Worm (Caenorhabditis elegans): ENCODE measurements around the gene unc-60.

- TF ChIP-seq pqm-1 (tag; optimal IDR thresholded peaks at IDR 0.05), result no peak
- TF ChIP-seq ttx-3 (tag; optimal IDR thresholded peaks at IDR 0.05), result no peak
- no peak for TF ChIP-seq pat-9 (tag; optimal IDR thresholded peaks at IDR 0.05)
- TF ChIP-seq dve-1 (tag; optimal IDR thresholded peaks at IDR 0.05), result no peak
Observed at ce11 chrV:1432500-1433418, 42.1 kb upstream of the unc-60 start.
